Worm (Caenorhabditis elegans) whole organism, L1 larva: ENCODE results near the gene asd-1.

ENCODE experiments used
- C34B4.2 ChIP-seq: sonication (generic microtip); optimal IDR thresholded peaks from 2 replicates; lab custom pipeline; 2017; ENCODE audit warnings: mild to moderate bottlenecking, missing genetic modification characterization, missing compliant biosample characterization
- Y116A8C.19 ChIP-seq: sonication (generic microtip); optimal IDR thresholded peaks from 2 replicates; lab custom pipeline; 2016; ENCODE audit warnings: missing compliant biosample characterization, missing genetic modification characterization, borderline replicate concordance
- aha-1 ChIP-seq: fragments of 150-350 bp; optimal IDR thresholded peaks from 2 replicates; lab custom pipeline; 2014; ENCODE audit warnings: missing biosample characterization, missing genetic modification characterization
- aly-2 ChIP-seq: fragments of 150-350 bp; optimal IDR thresholded peaks from 2 replicates; lab custom pipeline; 2014; ENCODE audit warnings: missing biosample characterization, missing genetic modification characterization
- blmp-1 ChIP-seq: fragments of 150-350 bp; optimal IDR thresholded peaks from 2 replicates; lab custom pipeline; 2014; ENCODE audit warnings: missing biosample characterization, missing genetic modification characterization
- ceh-8 ChIP-seq: fragments of 200-800 bp; sonication (Bioruptor generic); optimal IDR thresholded peaks from 2 replicates; lab custom pipeline; 2018; ENCODE audit warnings: mild to moderate bottlenecking, missing genetic modification characterization, moderate library complexity, missing compliant biosample characterization
- ceh-88 ChIP-seq: fragments of 200-800 bp; sonication (Bioruptor generic); IDR thresholded peaks from 2 replicates; pipeline ENCODE4 v1.3.6; 2022; ENCODE audit warnings: missing genetic modification characterization, missing compliant biosample characterization
- ceh-90 ChIP-seq: sonication (generic microtip); optimal IDR thresholded peaks from 2 replicates; lab custom pipeline; 2016; ENCODE audit warnings: missing genetic modification characterization, missing compliant biosample characterization
- ces-1 ChIP-seq: fragments of 150-350 bp; optimal IDR thresholded peaks from 2 replicates; lab custom pipeline; 2014; ENCODE audit warnings: missing biosample characterization, missing genetic modification reagents, missing genetic modification characterization
- dsc-1 ChIP-seq: sonication (generic microtip); optimal IDR thresholded peaks from 2 replicates; lab custom pipeline; 2016; ENCODE audit warnings: mild to moderate bottlenecking, missing genetic modification characterization, missing compliant biosample characterization
- efl-1 ChIP-seq, 4 experiments: fragments of 150-350 bp; optimal IDR thresholded peaks in 3 of 4; peaks in 1 of 4; 1 replicate in 1 of 4; 2 replicates in 3 of 4; lab custom pipeline; 2014; ENCODE audit warnings: missing biosample characterization in 2 of 4, missing genetic modification characterization in 2 of 4, missing genetic modification reagents in 2 of 4
- egl-13 ChIP-seq: sonication (generic microtip); optimal IDR thresholded peaks from 2 replicates; lab custom pipeline; 2016; ENCODE audit warnings: missing genotype, missing genetic modification reagents, missing genetic modification characterization, missing compliant biosample characterization
- egl-27 ChIP-seq, 2 experiments: fragments of 150-350 bp in 1 of 2; sonication (generic microtip); optimal IDR thresholded peaks; 3 replicates each; lab custom pipeline; 2017 to 2018; ENCODE audit warnings: missing biosample characterization in 2 of 2, missing genetic modification characterization in 2 of 2, missing genetic modification reagents in 2 of 2
- elt-2 ChIP-seq: sonication (generic microtip); optimal IDR thresholded peaks from 2 replicates; lab custom pipeline; 2016; ENCODE audit warnings: missing genetic modification characterization, mild to moderate bottlenecking, inconsistent platforms, missing compliant biosample characterization, missing genetic modification reagents
- ets-5 ChIP-seq: fragments of 200-800 bp; sonication (Bioruptor generic); IDR thresholded peaks from 2 replicates; pipeline ENCODE4 v1.3.6; 2022; ENCODE audit warnings: missing genetic modification characterization, missing compliant biosample characterization
- fkh-8 ChIP-seq: sonication (generic microtip); optimal IDR thresholded peaks from 2 replicates; lab custom pipeline; 2016; ENCODE audit warnings: mild to moderate bottlenecking, missing genetic modification characterization, missing compliant biosample characterization
- fos-1 ChIP-seq: fragments of 150-350 bp; optimal IDR thresholded peaks from 2 replicates; lab custom pipeline; 2014; ENCODE audit warnings: missing biosample characterization, missing genetic modification characterization
- hlh-17 ChIP-seq: fragments of 200-800 bp; sonication (Bioruptor generic); optimal IDR thresholded peaks from 2 replicates; lab custom pipeline; 2018; ENCODE audit warnings: missing genetic modification characterization, mild to moderate bottlenecking, missing compliant biosample characterization, moderate library complexity, borderline replicate concordance
- hlh-4 ChIP-seq: sonication (generic microtip); optimal IDR thresholded peaks from 2 replicates; lab custom pipeline; 2016; ENCODE audit warnings: mild to moderate bottlenecking, missing genetic modification characterization, missing compliant biosample characterization
- isw-1 ChIP-seq: fragments of 200-800 bp; sonication (Bioruptor generic); IDR thresholded peaks from 2 replicates; pipeline ENCODE4 v1.3.6; 2022; ENCODE audit warnings: missing genetic modification characterization, missing compliant biosample characterization
- lin-13 ChIP-seq: fragments of 150-350 bp; optimal IDR thresholded peaks from 2 replicates; lab custom pipeline; 2014; ENCODE audit warnings: missing biosample characterization, missing genetic modification reagents, missing genetic modification characterization
- lin-35 ChIP-seq, 2 experiments: fragments of 150-350 bp; optimal IDR thresholded peaks; 2 replicates each; lab custom pipeline; 2014; ENCODE audit warnings: missing biosample characterization in 2 of 2, missing genetic modification characterization in 2 of 2, missing genetic modification reagents in 2 of 2
- lir-3 ChIP-seq: sonication (generic microtip); optimal IDR thresholded peaks from 2 replicates; lab custom pipeline; 2016; ENCODE audit warnings: mild to moderate bottlenecking, missing genetic modification characterization, moderate library complexity, missing compliant biosample characterization; ENCODE audit not compliant: poor library complexity
- lsy-2 ChIP-seq, 2 experiments: fragments of 150-350 bp; optimal IDR thresholded peaks; 2 replicates each; lab custom pipeline; 2014; ENCODE audit warnings: missing biosample characterization in 2 of 2, missing genetic modification characterization in 2 of 2
- mab-9 ChIP-seq: fragments of 200-800 bp; sonication (Bioruptor generic); IDR thresholded peaks from 2 replicates; pipeline ENCODE4 v1.3.6; 2022; ENCODE audit warnings: missing genetic modification reagents, missing genetic modification characterization, missing compliant biosample characterization
- mef-2 ChIP-seq: fragments of 150-350 bp; optimal IDR thresholded peaks from 2 replicates; lab custom pipeline; 2014; ENCODE audit warnings: missing biosample characterization, missing genetic modification characterization
- mep-1 ChIP-seq: fragments of 150-350 bp; optimal IDR thresholded peaks from 2 replicates; lab custom pipeline; 2014; ENCODE audit warnings: missing biosample characterization, missing genetic modification characterization
- nhr-11 ChIP-seq: fragments of 150-350 bp; optimal IDR thresholded peaks from 2 replicates; lab custom pipeline; 2014; ENCODE audit warnings: missing biosample characterization, missing genetic modification characterization
- nhr-19 ChIP-seq: fragments of 200-800 bp; sonication (Bioruptor generic); conservative IDR thresholded peaks from 2 replicates; pipeline ENCODE4 v1.3.6; 2022; ENCODE audit warnings: missing genetic modification characterization, missing compliant biosample characterization
- nhr-20 ChIP-seq: sonication (generic microtip); optimal IDR thresholded peaks from 2 replicates; lab custom pipeline; 2016; ENCODE audit warnings: mild to moderate bottlenecking, missing genetic modification characterization, missing compliant biosample characterization
- nhr-28 ChIP-seq: fragments of 150-350 bp; optimal IDR thresholded peaks from 2 replicates; lab custom pipeline; 2014; ENCODE audit warnings: missing biosample characterization, missing genetic modification characterization
- nhr-71 ChIP-seq: sonication (generic microtip); optimal IDR thresholded peaks from 2 replicates; lab custom pipeline; 2016; ENCODE audit warnings: mild to moderate bottlenecking, missing genetic modification characterization, moderate library complexity, missing compliant biosample characterization
- nhr-77 ChIP-seq: fragments of 150-350 bp; optimal IDR thresholded peaks from 2 replicates; lab custom pipeline; 2014; ENCODE audit warnings: missing biosample characterization, missing genetic modification characterization
- nhr-84 ChIP-seq: sonication (generic microtip); optimal IDR thresholded peaks from 2 replicates; lab custom pipeline; 2017; ENCODE audit warnings: missing biosample characterization, missing genetic modification characterization
- nhr-85 ChIP-seq: sonication (generic microtip); peaks from one replicate; lab custom pipeline; 2016; ENCODE audit warnings: missing genetic modification characterization, inconsistent platforms, missing compliant biosample characterization
- pqm-1 ChIP-seq: sonication (generic microtip); optimal IDR thresholded peaks from 3 replicates; lab custom pipeline; 2017; ENCODE audit warnings: missing biosample characterization, missing genetic modification characterization
- rnt-1 ChIP-seq: sonication (generic microtip); optimal IDR thresholded peaks from 2 replicates; lab custom pipeline; 2016; ENCODE audit warnings: mild to moderate bottlenecking, missing genetic modification characterization, moderate library complexity, missing compliant biosample characterization
- skn-1 ChIP-seq: fragments of 150-350 bp; optimal IDR thresholded peaks from 2 replicates; lab custom pipeline; 2014; ENCODE audit warnings: missing biosample characterization, missing genetic modification characterization
- snu-23 ChIP-seq: sonication (generic microtip); optimal IDR thresholded peaks from 2 replicates; lab custom pipeline; 2016; ENCODE audit warnings: missing genetic modification characterization, missing compliant biosample characterization
- sox-4 ChIP-seq: sonication (generic microtip); optimal IDR thresholded peaks from 2 replicates; lab custom pipeline; 2016; ENCODE audit warnings: missing genetic modification characterization, missing compliant biosample characterization
- sptf-1 ChIP-seq: fragments of 150-350 bp; optimal IDR thresholded peaks from 2 replicates; lab custom pipeline; 2014; ENCODE audit warnings: missing biosample characterization, missing genetic modification characterization
- swsn-7 ChIP-seq: sonication (generic microtip); optimal IDR thresholded peaks from 2 replicates; lab custom pipeline; 2016; ENCODE audit warnings: missing genetic modification characterization, missing compliant biosample characterization
- tbx-2 ChIP-seq: sonication (generic microtip); optimal IDR thresholded peaks from 2 replicates; lab custom pipeline; 2016; ENCODE audit warnings: missing genetic modification characterization, missing compliant biosample characterization
- unc-130 ChIP-seq: fragments of 150-350 bp; optimal IDR thresholded peaks from 2 replicates; lab custom pipeline; 2017; ENCODE audit warnings: missing biosample characterization, missing genetic modification characterization, inconsistent platforms
- unc-62 ChIP-seq: fragments of 150-350 bp; optimal IDR thresholded peaks from 2 replicates; lab custom pipeline; 2014; ENCODE audit warnings: missing biosample characterization, missing genetic modification reagents, missing genetic modification characterization
- unc-98 ChIP-seq: fragments of 200-800 bp; sonication (Bioruptor generic); IDR thresholded peaks from 2 replicates; pipeline ENCODE4 v1.3.6; 2022; ENCODE audit warnings: missing genetic modification characterization, missing compliant biosample characterization
- vab-15 ChIP-seq: sonication (generic microtip); optimal IDR thresholded peaks from 2 replicates; lab custom pipeline; 2017; ENCODE audit warnings: missing genotype, mild to moderate bottlenecking, missing genetic modification characterization, missing compliant biosample characterization
- zag-1 ChIP-seq: fragments of 150-350 bp; optimal IDR thresholded peaks from 2 replicates; lab custom pipeline; 2014; ENCODE audit warnings: missing biosample characterization, missing genetic modification characterization
- ztf-11 ChIP-seq, 2 experiments: sonication (generic microtip); optimal IDR thresholded peaks; 2 replicates each; lab custom pipeline; 2016 to 2017; ENCODE audit warnings: missing genetic modification characterization in 2 of 2, missing biosample characterization in 1 of 2, missing compliant biosample characterization in 1 of 2
- ztf-4 ChIP-seq: fragments of 150-350 bp; optimal IDR thresholded peaks from 2 replicates; lab custom pipeline; 2014; ENCODE audit warnings: missing biosample characterization, missing genetic modification characterization

The asd-1 gene

DNA sequence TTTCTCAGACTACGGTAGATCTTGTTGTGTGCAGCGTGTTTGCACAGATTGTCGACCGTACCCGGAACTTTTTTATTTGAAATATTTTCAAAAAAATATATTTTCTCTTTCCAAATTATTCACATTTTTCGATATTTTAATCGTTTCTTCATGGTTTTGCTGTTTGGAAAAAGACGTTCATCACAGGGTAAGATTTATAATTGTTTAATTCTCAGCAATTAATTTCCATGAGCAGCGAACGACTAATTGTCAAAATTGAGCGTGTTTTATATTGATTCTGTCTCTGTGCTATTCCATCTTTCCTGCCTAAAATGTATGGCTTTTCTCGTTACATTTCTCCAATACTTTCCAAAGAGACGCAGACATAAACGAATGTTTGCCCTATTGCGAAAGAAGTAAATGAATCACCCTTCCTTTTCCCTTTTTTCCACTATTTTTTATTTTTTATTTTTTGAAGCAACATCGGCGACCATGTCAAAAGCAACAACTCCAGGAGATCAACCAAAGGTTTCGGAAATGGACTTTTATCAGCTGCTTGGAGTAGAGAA, 5.9 kb upstream of the asd-1 start, which contains the start of gene dnj-16 (continued):
- peak; percentile 60 for TF ChIP-seq mep-1 (tag; lab: Kevin White, UChicago)
- TF ChIP-seq vab-15, result no peak
- no peak for TF ChIP-seq unc-62
- TF ChIP-seq hlh-4, result no peak
- TF ChIP-seq nhr-19 (GFP tag; lab: Robert Waterston, UW), result no peak
- no peak for TF ChIP-seq tbx-2 (tag; lab: Kevin White, UChicago)
- TF ChIP-seq lin-35 (GFP tag; optimal IDR thresholded peaks at IDR 0.05; lab: Kevin White, UChicago), result peak in 1 of 2 experiments; percentile 40
- TF ChIP-seq egl-13 (tag; lab: Kevin White, UChicago), result no peak
- TF ChIP-seq unc-98, result no peak
- no peak for TF ChIP-seq ztf-4 (tag; lab: Kevin White, UChicago)
- TF ChIP-seq pqm-1 (tag; lab: Kevin White, UChicago), result no peak
- TF ChIP-seq egl-27 (tag; optimal IDR thresholded peaks at IDR 0.05; lab: Kevin White, UChicago), result no peak
- TF ChIP-seq fos-1 (tag; lab: Kevin White, UChicago), result peak; percentile 56
- no peak for TF ChIP-seq aly-2 (tag; lab: Kevin White, UChicago)
- no peak for TF ChIP-seq ceh-90
- TF ChIP-seq zag-1 (tag; lab: Kevin White, UChicago), result no peak
- TF ChIP-seq C34B4.2 (tag; lab: Kevin White, UChicago), result no peak
- TF ChIP-seq ceh-88 (GFP tag; lab: Robert Waterston, UW), result no peak
- peak; percentile 80 for TF ChIP-seq blmp-1 (tag; lab: Kevin White, UChicago)
- TF ChIP-seq ztf-11 (tag; optimal IDR thresholded peaks at IDR 0.05; lab: Kevin White, UChicago), result no peak
- no peak for TF ChIP-seq swsn-7 (tag; lab: Kevin White, UChicago)
- TF ChIP-seq efl-1 (optimal IDR thresholded peaks at IDR 0.05; lab: Kevin White, UChicago), result peak; percentile 24 to 41
- peak; percentile 15 to 86 for TF ChIP-seq efl-1 (GFP tag; optimal IDR thresholded peaks at IDR 0.05 in 1 of 2; lab: Kevin White, UChicago)
- no peak for TF ChIP-seq mab-9 (GFP tag; lab: Robert Waterston, UW)
- TF ChIP-seq isw-1, result no peak
- TF ChIP-seq unc-130 (tag; lab: Kevin White, UChicago), result no peak

DNA sequence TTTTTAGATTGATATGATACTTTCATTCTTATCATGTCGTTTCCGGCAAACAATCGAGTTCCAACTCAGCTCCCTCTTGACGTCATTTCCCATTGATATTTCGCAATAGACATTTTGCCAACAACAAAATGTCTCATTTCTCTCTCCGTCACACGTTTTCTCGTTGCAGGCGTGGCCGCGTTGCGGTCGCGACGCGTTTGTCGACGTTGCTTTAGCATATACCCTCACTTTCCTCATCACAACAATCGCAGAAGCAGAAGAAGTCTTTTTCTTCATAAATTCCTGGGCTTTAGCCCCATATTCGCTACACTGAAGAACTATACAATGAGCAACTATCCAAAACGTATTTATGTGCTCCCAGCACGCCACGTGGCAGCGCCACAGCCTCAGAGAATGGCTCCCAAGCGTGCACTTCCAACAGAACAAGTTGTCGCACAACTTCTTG, 3.4 kb upstream of the asd-1 start, which contains the start of gene xbp-1:
Gene xbp-1 (plus strand): TSS at position 151 of the 445 bp plus-strand sequence.
- TF ChIP-seq tbx-2 (tag; lab: Kevin White, UChicago) (peak; percentile 86), lin-13 (GFP tag; lab: Kevin White, UChicago) (peak; percentile 83), mep-1 (tag; lab: Kevin White, UChicago) (peak; percentile 91), nhr-84 (tag; lab: Kevin White, UChicago) (no peak), rnt-1 (tag; lab: Kevin White, UChicago) (peak; percentile 89), mef-2 (tag; lab: Kevin White, UChicago) (no peak), ceh-8 (peak; percentile 30), sox-4 (no peak), sptf-1 (tag; lab: Kevin White, UChicago) (no peak), nhr-28 (tag; lab: Kevin White, UChicago) (no peak), fkh-8 (tag; lab: Kevin White, UChicago) (peak; percentile 97), pqm-1 (tag; lab: Kevin White, UChicago) (peak; percentile 79), ceh-90 (no peak), ets-5 (GFP tag; lab: Robert Waterston, UW) (no peak), nhr-20 (tag; lab: Kevin White, UChicago) (peak; percentile 84), ceh-88 (GFP tag; lab: Robert Waterston, UW) (no peak), Y116A8C.19 (tag; lab: Kevin White, UChicago) (no peak), dsc-1 (tag; lab: Kevin White, UChicago) (peak; percentile 54), ztf-11 (tag; optimal IDR thresholded peaks at IDR 0.05; lab: Kevin White, UChicago) (peak in 1 of 2 experiments; percentile 31), nhr-71 (tag; lab: Kevin White, UChicago) (peak; percentile 95), lir-3 (tag; lab: Kevin White, UChicago) (peak; percentile 59), unc-98 (0 out of 2 replicates have a peak, but pooled peaks have one; percentile 31), nhr-77 (tag; lab: Kevin White, UChicago) (peak; percentile 84), lsy-2 (tag; optimal IDR thresholded peaks at IDR 0.05; lab: Kevin White, UChicago) (peak; percentile 80 to 93), elt-2 (tag; lab: Kevin White, UChicago) (peak; percentile 89), ces-1 (GFP tag; lab: Kevin White, UChicago) (no peak), hlh-17 (GFP tag; lab: Kevin White, UChicago) (no peak), aha-1 (tag; lab: Kevin White, UChicago) (no peak), nhr-11 (peak; percentile 75), vab-15 (peak; percentile 13), skn-1 (tag; lab: Kevin White, UChicago) (peak; percentile 95), nhr-85 (tag; lab: Kevin White, UChicago) (peak; percentile 73), zag-1 (tag; lab: Kevin White, UChicago) (no peak), snu-23 (GFP tag; lab: Kevin White, UChicago) (peak; percentile 93), egl-27 (tag; optimal IDR thresholded peaks at IDR 0.05; lab: Kevin White, UChicago) (peak in 1 of 2 experiments; percentile 65)
